Fruit fly (Drosophila melanogaster): ENCODE results near the gene Hsp23.
A peak's percentile ranks its signal among the peaks of the same experiment; 100 is the strongest.

The Hsp23 gene

DNA sequence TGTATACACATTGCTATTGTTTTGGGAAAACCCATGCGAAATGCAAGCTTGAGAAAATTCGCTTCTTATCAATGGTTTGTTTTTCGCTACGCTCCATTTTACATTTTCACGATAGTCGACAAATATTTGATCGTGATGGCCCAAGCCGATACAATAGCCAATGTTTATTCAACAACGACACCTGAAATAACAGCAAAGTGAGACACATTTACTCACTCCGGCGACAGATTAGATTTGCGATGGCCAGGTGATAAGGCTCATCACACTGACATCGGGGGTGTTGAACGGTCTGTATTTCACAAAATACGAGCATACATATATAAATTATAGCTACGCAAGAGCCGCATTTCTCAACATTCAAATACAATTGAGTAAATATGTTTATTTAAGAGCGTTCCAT, 15.5 kb downstream of the Hsp23 start (continued):
- TF ChIP-seq run (tag; optimal IDR thresholded peaks at IDR 0.05) (no peak), CG30403 (GFP tag; optimal IDR thresholded peaks at IDR 0.05) (no peak), CG11696 (GFP tag; IDR thresholded peaks at IDR 0.05) (0 out of 2 replicates have a peak, but pooled peaks have one; percentile 6), CG32532 (GFP tag; IDR thresholded peaks at IDR 0.05) (peak; percentile 30; the same call in 1 of the 2 replicates), Dll (GFP tag; IDR thresholded peaks at IDR 0.05; ENCODE audit: partially characterized antibody) (no peak), Tbp (GFP tag; optimal IDR thresholded peaks at IDR 0.05) (no peak), wdn (GFP tag; IDR thresholded peaks at IDR 0.05) (0 out of 2 replicates have a peak, but pooled peaks have one; percentile 28), CG8944 (GFP tag; optimal IDR thresholded peaks at IDR 0.05) (no peak), CG2120 (GFP tag; optimal IDR thresholded peaks at IDR 0.05) (peak; percentile 60), CG31388 (GFP tag; optimal IDR thresholded peaks at IDR 0.05) (no peak), Bteb2 (GFP tag; optimal IDR thresholded peaks at IDR 0.05) (peak; percentile 3), Chrac-16 (GFP tag; optimal IDR thresholded peaks at IDR 0.05) (no peak), bsh (GFP tag; optimal IDR thresholded peaks at IDR 0.05) (peak in 1 of 2 experiments; percentile 4), crc (GFP tag; optimal IDR thresholded peaks at IDR 0.05) (peak; percentile 76), ERR (GFP tag; optimal IDR thresholded peaks at IDR 0.05) (peak; percentile 49), H2.0 (GFP tag; IDR thresholded peaks at IDR 0.05) (no peak), Drgx (GFP tag; IDR thresholded peaks at IDR 0.05) (peak; percentile 44), chif (GFP tag; optimal IDR thresholded peaks at IDR 0.05) (peak in 1 of 2 experiments; percentile 1), CG10209 (GFP tag; optimal IDR thresholded peaks at IDR 0.05) (peak; percentile 66), CG10274 (GFP tag; optimal IDR thresholded peaks at IDR 0.05) (peak; percentile 68), Atf3 (GFP tag; optimal IDR thresholded peaks at IDR 0.05) (no peak), CG9797 (GFP tag; optimal IDR thresholded peaks at IDR 0.05) (peak; percentile 1), Vsx1 (GFP tag; optimal IDR thresholded peaks at IDR 0.05) (peak; percentile 83), Optix (GFP tag; IDR thresholded peaks at IDR 0.05) (no peak), CG18476 (GFP tag; optimal IDR thresholded peaks at IDR 0.05) (peak; percentile 35), Abd-B (GFP tag; optimal IDR thresholded peaks at IDR 0.05) (no peak), fu2 (GFP tag; optimal IDR thresholded peaks at IDR 0.05) (no peak), aop (GFP tag; IDR thresholded peaks at IDR 0.05) (no peak), ssp (GFP tag; IDR thresholded peaks at IDR 0.05) (no peak), Hsf (GFP tag; optimal IDR thresholded peaks at IDR 0.05) (no peak), cg (GFP tag; optimal IDR thresholded peaks at IDR 0.05) (no peak), CG14050 (GFP tag; IDR thresholded peaks at IDR 0.05) (no peak), CG9817 (tag; optimal IDR thresholded peaks at IDR 0.05) (peak; percentile 35), Antp (GFP tag; optimal IDR thresholded peaks at IDR 0.05) (peak; percentile 28), dm (GFP tag; optimal IDR thresholded peaks at IDR 0.05) (no peak), Nf-YB (GFP tag; optimal IDR thresholded peaks at IDR 0.05) (no peak), nom (GFP tag; optimal IDR thresholded peaks at IDR 0.05) (peak; percentile 60), CG18764 (GFP tag; optimal IDR thresholded peaks at IDR 0.05) (peak; percentile 48), dmrt99B (tag; optimal IDR thresholded peaks at IDR 0.05) (peak; percentile 55), Awh (GFP tag; IDR thresholded peaks at IDR 0.05) (peak; percentile 81), CG10979 (tag; optimal IDR thresholded peaks at IDR 0.05) (no peak), Side (GFP tag; optimal IDR thresholded peaks at IDR 0.05) (peak; percentile 86), Bdp1 (GFP tag; optimal IDR thresholded peaks at IDR 0.05) (peak; percentile 18), CG13894 (tag; optimal IDR thresholded peaks at IDR 0.05) (peak; percentile 80), dimm (GFP tag; IDR thresholded peaks at IDR 0.05) (no peak), prd (optimal IDR thresholded peaks at IDR 0.05) (no peak), prd (GFP tag; IDR thresholded peaks at IDR 0.05) (no peak), unpg (GFP tag; optimal IDR thresholded peaks at IDR 0.05) (peak; percentile 45), CG6765 (GFP tag; optimal IDR thresholded peaks at IDR 0.05) (peak; percentile 89), disco-r (GFP tag; optimal IDR thresholded peaks at IDR 0.05) (no peak), Ets65A (GFP tag) (no peak), Elba2 (GFP tag; optimal IDR thresholded peaks at IDR 0.05) (no peak)

Measured in whole organism, embryonic.